Worm (Caenorhabditis elegans): ENCODE data around the gene gyg-1.

DNA sequence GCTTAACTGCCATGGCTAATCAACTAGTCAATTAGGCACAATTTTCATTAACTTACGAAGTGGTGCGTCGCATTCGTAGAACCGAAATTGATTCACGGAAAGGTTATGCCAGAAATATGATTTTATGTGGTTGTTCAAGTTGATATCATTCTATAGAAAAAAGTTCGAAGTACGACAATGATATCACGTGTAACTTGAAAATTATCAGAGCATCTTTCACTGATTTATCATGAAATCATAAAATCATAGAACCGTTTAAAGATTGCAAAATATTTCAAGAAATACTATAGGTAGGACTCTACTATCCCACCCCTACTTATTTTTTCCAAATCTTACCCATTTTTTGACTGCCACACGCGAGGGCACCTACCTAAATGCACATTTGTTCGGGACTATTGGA, 15.5 kb downstream of the gyg-1 start:
- TF ChIP-seq lin-39 (tag; optimal IDR thresholded peaks at IDR 0.05) (no peak), blmp-1 (tag; optimal IDR thresholded peaks at IDR 0.05; ENCODE audit: insufficient read depth) (no peak), nhr-11 (tag; optimal IDR thresholded peaks at IDR 0.05) (no peak), skn-1 (tag; optimal IDR thresholded peaks at IDR 0.05) (no peak), C34F6.9 (tag; optimal IDR thresholded peaks at IDR 0.05) (no peak), gmeb-1 (tag; optimal IDR thresholded peaks at IDR 0.05) (no peak), unc-62 (GFP tag; optimal IDR thresholded peaks at IDR 0.05) (no peak), snpc-4 (tag; optimal IDR thresholded peaks at IDR 0.05) (no peak), unc-55 (GFP tag; optimal IDR thresholded peaks at IDR 0.05) (no peak)
